Fruit fly (Drosophila melanogaster) whole organism, embryonic: ENCODE data around the gene Lerp.
A peak's percentile ranks its signal among the peaks of the same experiment; 100 is the strongest.

Experiments used
- Bgb ChIP-seq: fragments of 200-800 bp; sonication (Bioruptor generic); IDR thresholded peaks from 2 replicates; pipeline ENCODE4 v1.3.6; 2022; ENCODE audit warnings: missing biosample characterization, missing genetic modification characterization; ENCODE audit not compliant: partially characterized antibody
- CG10366 ChIP-seq: fragments of 200-800 bp; sonication (Bioruptor generic); IDR thresholded peaks from 2 replicates; pipeline ENCODE4 v1.3.6; 2022; ENCODE audit warnings: missing biosample characterization, missing genetic modification characterization
- CG11504 ChIP-seq: fragments of 200-800 bp; sonication (Bioruptor generic); optimal IDR thresholded peaks from 3 replicates; lab custom pipeline; 2019; ENCODE audit warnings: missing biosample characterization, mild to moderate bottlenecking, missing genetic modification characterization, moderate library complexity
- CG11560 ChIP-seq: fragments of 200-800 bp; sonication (Bioruptor generic); IDR thresholded peaks from 3 replicates; pipeline ENCODE4 v1.3.6; 2022; ENCODE audit warnings: missing biosample characterization, missing genetic modification characterization
- CG12155 ChIP-seq: fragments of 200-800 bp; sonication (Bioruptor generic); optimal IDR thresholded peaks from 3 replicates; lab custom pipeline; 2016; ENCODE audit warnings: missing biosample characterization, missing genetic modification characterization
- CG12942 ChIP-seq: fragments of 200-800 bp; sonication (Bioruptor generic); optimal IDR thresholded peaks from 3 replicates; lab custom pipeline; 2016; ENCODE audit warnings: missing biosample characterization, missing genetic modification characterization
- CG13296 ChIP-seq: fragments of 200-800 bp; sonication (Bioruptor generic); optimal IDR thresholded peaks from 3 replicates; lab custom pipeline; 2018; ENCODE audit warnings: missing biosample characterization, mild to moderate bottlenecking, missing genetic modification characterization
- CG15011 ChIP-seq: fragments of 200-800 bp; sonication (Bioruptor generic); optimal IDR thresholded peaks from 3 replicates; lab custom pipeline; 2018; ENCODE audit warnings: missing biosample characterization, mild to moderate bottlenecking, missing genetic modification characterization
- CG15269 ChIP-seq: fragments of 200-800 bp; sonication (Bioruptor generic); optimal IDR thresholded peaks from 2 replicates; lab custom pipeline; 2018; ENCODE audit warnings: missing biosample characterization, mild to moderate bottlenecking, missing genetic modification characterization, moderate library complexity
- CG17328 ChIP-seq: fragments of 200-800 bp; sonication (Bioruptor generic); IDR thresholded peaks from 2 replicates; pipeline ENCODE4 v1.3.6; 2022; ENCODE audit warnings: missing biosample characterization, missing genetic modification characterization
- CG30431 ChIP-seq: fragments of 200-800 bp; sonication (Bioruptor generic); optimal IDR thresholded peaks from 2 replicates; lab custom pipeline; 2017; ENCODE audit warnings: missing biosample characterization, missing genetic modification characterization
- CG31224 ChIP-seq: fragments of 200-800 bp; sonication (Bioruptor generic); IDR thresholded peaks from 2 replicates; pipeline ENCODE4 v1.3.6; 2022; ENCODE audit warnings: missing biosample characterization, missing genetic modification characterization
- CG43689 ChIP-seq: fragments of 200-800 bp; sonication (Bioruptor generic); IDR thresholded peaks from 2 replicates; pipeline ENCODE4 v1.3.6; 2022; ENCODE audit warnings: missing biosample characterization, missing genetic modification characterization
- CG5180 ChIP-seq: fragments of 200-800 bp; sonication (Bioruptor generic); optimal IDR thresholded peaks from 3 replicates; lab custom pipeline; 2017; ENCODE audit warnings: missing biosample characterization, missing genetic modification characterization, mild to moderate bottlenecking, moderate library complexity, missing genetic modification reagents
- CG6254 ChIP-seq: fragments of 200-800 bp; sonication (Bioruptor generic); optimal IDR thresholded peaks from 3 replicates; lab custom pipeline; 2017; ENCODE audit warnings: mild to moderate bottlenecking, missing biosample characterization, missing genetic modification reagents, missing genetic modification characterization
- CG8089 ChIP-seq: fragments of 200-800 bp; sonication (Bioruptor generic); optimal IDR thresholded peaks from 3 replicates; lab custom pipeline; 2016; ENCODE audit warnings: missing biosample characterization, missing genetic modification characterization
- CoRest ChIP-seq: fragments of 200-800 bp; sonication (Bioruptor generic); optimal IDR thresholded peaks from 3 replicates; lab custom pipeline; 2018; ENCODE audit warnings: missing biosample characterization, mild to moderate bottlenecking, missing genetic modification characterization, moderate library complexity
- D ChIP-seq, 2 experiments: fragments of 200-800 bp in 1 of 2; fragments of >200 bp in 1 of 2; sonication (Bioruptor generic) in 1 of 2; optimal IDR thresholded peaks; 2 replicates in 1 of 2; 3 replicates in 1 of 2; lab custom pipeline; 2017; ENCODE audit warnings: mild to moderate bottlenecking in 1 of 2, missing biosample characterization in 1 of 2, missing genetic modification characterization in 1 of 2, missing genetic modification reagents in 1 of 2
- Dp ChIP-seq: fragments of 200-800 bp; sonication (Bioruptor generic); optimal IDR thresholded peaks from 2 replicates; lab custom pipeline; 2018; ENCODE audit warnings: missing biosample characterization, mild to moderate bottlenecking, missing genetic modification characterization, moderate library complexity
- Drgx ChIP-seq: fragments of 200-800 bp; sonication (Bioruptor generic); IDR thresholded peaks from 2 replicates; pipeline ENCODE4 v1.3.6; 2022; ENCODE audit warnings: missing biosample characterization, missing genetic modification characterization
- E2f1 ChIP-seq: fragments of 200-800 bp; sonication (Bioruptor generic); IDR thresholded peaks from 2 replicates; pipeline ENCODE4 v1.3.6; 2022; ENCODE audit warnings: missing biosample characterization, missing genetic modification characterization
- Elba2 ChIP-seq: fragments of 200-800 bp; sonication (Bioruptor generic); optimal IDR thresholded peaks from 3 replicates; lab custom pipeline; 2016; ENCODE audit warnings: missing biosample characterization, missing genetic modification characterization
- HHEX ChIP-seq: fragments of 200-800 bp; sonication (Bioruptor generic); optimal IDR thresholded peaks from 3 replicates; lab custom pipeline; 2017; ENCODE audit warnings: missing biosample characterization, mild to moderate bottlenecking, missing genetic modification characterization, missing genetic modification reagents
- Med ChIP-seq: fragments of 200-800 bp; sonication (Bioruptor generic); peaks from one replicate; lab custom pipeline; 2016; ENCODE audit warnings: missing biosample characterization, missing genetic modification characterization, mild to moderate bottlenecking, inconsistent platforms, moderate library complexity
- Mes4 ChIP-seq: fragments of 200-800 bp; sonication (Bioruptor generic); optimal IDR thresholded peaks from 2 replicates; lab custom pipeline; 2016; ENCODE audit warnings: missing biosample characterization, missing genetic modification characterization
- Rx ChIP-seq: fragments of 200-800 bp; sonication (Bioruptor generic); IDR thresholded peaks from 2 replicates; pipeline ENCODE4 v1.3.6; 2022; ENCODE audit warnings: missing biosample characterization, missing genetic modification characterization
- Side ChIP-seq: fragments of 200-800 bp; sonication (Bioruptor generic); optimal IDR thresholded peaks from 2 replicates; lab custom pipeline; 2016; ENCODE audit warnings: missing biosample characterization, missing genetic modification characterization
- Vsx1 ChIP-seq: fragments of 200-800 bp; sonication (Bioruptor generic); optimal IDR thresholded peaks from 2 replicates; lab custom pipeline; 2017; ENCODE audit warnings: missing biosample characterization, mild to moderate bottlenecking, missing genetic modification characterization, missing genetic modification reagents
- ap ChIP-seq: fragments of 200-800 bp; sonication (Bioruptor generic); IDR thresholded peaks from 2 replicates; pipeline ENCODE4 v1.3.6; 2022; ENCODE audit warnings: missing biosample characterization, missing genetic modification characterization
- bowl ChIP-seq: fragments of 200-800 bp; sonication (Bioruptor generic); IDR thresholded peaks from 2 replicates; pipeline ENCODE4 v1.3.6; 2022; ENCODE audit warnings: missing biosample characterization, missing genetic modification characterization
- chinmo ChIP-seq: fragments of 200-800 bp; sonication (Bioruptor generic); IDR thresholded peaks from 4 replicates; pipeline ENCODE4 v1.3.6; 2022; ENCODE audit warnings: missing biosample characterization, missing genetic modification characterization; ENCODE audit not compliant: partially characterized antibody
- ci ChIP-seq: fragments of 200-800 bp; sonication (Bioruptor generic); IDR thresholded peaks from 3 replicates; pipeline ENCODE4 v1.3.6; 2022; ENCODE audit warnings: missing biosample characterization, missing genetic modification characterization
- dmrt11E ChIP-seq: fragments of 200-800 bp; sonication (Bioruptor generic); optimal IDR thresholded peaks from 3 replicates; lab custom pipeline; 2018; ENCODE audit warnings: missing biosample characterization, mild to moderate bottlenecking, missing genetic modification characterization, moderate library complexity
- fd64A ChIP-seq: fragments of 200-800 bp; sonication (Bioruptor generic); optimal IDR thresholded peaks from 3 replicates; lab custom pipeline; 2018; ENCODE audit warnings: missing biosample characterization, mild to moderate bottlenecking, missing genetic modification characterization
- insv ChIP-seq, 2 experiments: fragments of 200-800 bp; sonication (Bioruptor generic); optimal IDR thresholded peaks; 3 replicates each; lab custom pipeline; 2016 to 2018; ENCODE audit warnings: missing biosample characterization in 2 of 2, missing genetic modification characterization in 2 of 2
- jing ChIP-seq: fragments of 200-800 bp; sonication (Bioruptor generic); optimal IDR thresholded peaks from 2 replicates; lab custom pipeline; 2018; ENCODE audit warnings: missing biosample characterization, mild to moderate bottlenecking, missing genetic modification characterization
- ken ChIP-seq: fragments of 200-800 bp; sonication (Bioruptor generic); IDR thresholded peaks from 3 replicates; pipeline ENCODE4 v1.3.6; 2022; ENCODE audit warnings: missing biosample characterization, missing genetic modification characterization
- kni ChIP-seq: fragments of 200-800 bp; sonication (Bioruptor generic); optimal IDR thresholded peaks from 3 replicates; lab custom pipeline; 2017; ENCODE audit warnings: mild to moderate bottlenecking, missing biosample characterization, missing genetic modification reagents, missing genetic modification characterization
- org-1 ChIP-seq: fragments of 200-800 bp; sonication (Bioruptor generic); optimal IDR thresholded peaks from 2 replicates; lab custom pipeline; 2017; ENCODE audit warnings: missing biosample characterization, missing genetic modification characterization
- pb ChIP-seq: fragments of 200-800 bp; sonication (Bioruptor generic); optimal IDR thresholded peaks from 3 replicates; lab custom pipeline; 2016; ENCODE audit warnings: missing biosample characterization, missing genetic modification characterization
- peb ChIP-seq: fragments of 200-800 bp; sonication (Bioruptor generic); IDR thresholded peaks from 2 replicates; pipeline ENCODE4 v1.3.6; 2022; ENCODE audit warnings: missing biosample characterization, missing genetic modification characterization
- phol ChIP-seq: fragments of 200-800 bp; sonication (Bioruptor generic); optimal IDR thresholded peaks from 3 replicates; lab custom pipeline; 2018; ENCODE audit warnings: missing biosample characterization, mild to moderate bottlenecking, missing genetic modification characterization, moderate library complexity
- pzg ChIP-seq: fragments of 200-800 bp; sonication (Bioruptor generic); optimal IDR thresholded peaks from 3 replicates; lab custom pipeline; 2018; ENCODE audit warnings: missing biosample characterization, mild to moderate bottlenecking, missing genetic modification characterization, moderate library complexity
- ranshi ChIP-seq: fragments of 200-800 bp; sonication (Bioruptor generic); IDR thresholded peaks from 2 replicates; pipeline ENCODE4 v1.3.6; 2022; ENCODE audit warnings: missing biosample characterization, missing genetic modification characterization
- sens ChIP-seq: fragments of 200-800 bp; sonication (Bioruptor generic); peaks from one replicate; lab custom pipeline; 2016; ENCODE audit warnings: missing biosample characterization, missing genetic modification characterization
- slbo ChIP-seq: fragments of 200-800 bp; sonication (Bioruptor generic); IDR thresholded peaks from 2 replicates; pipeline ENCODE4 v1.3.6; 2022; ENCODE audit warnings: missing biosample characterization, missing genetic modification characterization
- stc ChIP-seq: fragments of 200-800 bp; sonication (Bioruptor generic); IDR thresholded peaks from 2 replicates; pipeline ENCODE4 v1.3.6; 2022; ENCODE audit warnings: missing biosample characterization, missing genetic modification characterization
- unpg ChIP-seq: fragments of 200-800 bp; sonication (Bioruptor generic); optimal IDR thresholded peaks from 3 replicates; lab custom pipeline; 2018; ENCODE audit warnings: missing biosample characterization, mild to moderate bottlenecking, missing genetic modification characterization, moderate library complexity
- wdn ChIP-seq: fragments of 200-800 bp; sonication (Bioruptor generic); IDR thresholded peaks from 2 replicates; pipeline ENCODE4 v1.3.6; 2022; ENCODE audit warnings: missing biosample characterization, missing genetic modification characterization

Gene Lerp

DNA sequence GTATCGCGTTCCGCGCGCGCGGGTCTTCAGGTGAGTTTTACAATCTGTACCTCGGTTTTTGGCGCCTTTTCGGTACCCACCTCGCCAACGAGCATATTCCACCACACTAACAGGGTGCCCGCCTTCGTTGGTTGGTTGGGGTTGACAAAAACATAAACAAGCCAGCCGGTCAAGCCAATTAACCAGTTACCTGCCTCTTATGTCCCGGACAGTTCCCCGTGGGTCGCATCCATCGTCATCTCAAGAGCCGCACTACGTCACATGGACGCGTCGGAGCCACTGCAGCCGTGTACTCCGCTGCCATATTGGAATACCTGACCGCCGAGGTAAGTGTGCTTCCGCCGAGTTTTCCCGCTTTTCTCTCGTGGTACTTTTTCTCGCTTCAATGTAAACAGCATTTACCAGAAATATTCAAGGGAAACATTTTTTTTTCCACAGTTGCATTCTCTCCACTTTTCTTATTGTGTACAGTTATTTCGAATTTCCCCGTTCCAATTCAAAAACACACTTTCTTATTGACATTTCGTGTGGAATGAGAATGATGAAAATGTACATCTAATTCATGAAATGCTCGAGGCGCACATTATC is 4.6 kb upstream of the Lerp start (continued):
- TF ChIP-seq CG6254 (peak; percentile 98), Side (GFP tag; lab: Kevin White, UChicago) (peak; percentile 30), CG15269 (tag; lab: Kevin White, UChicago) (no peak), wdn (GFP tag; lab: Robert Waterston, UW) (no peak), phol (tag; lab: Kevin White, UChicago) (peak; percentile 41), CG11504 (no peak), pb (peak; percentile 29), D (optimal IDR thresholded peaks at IDR 0.05; lab: Kevin White, UChicago) (no peak), D (GFP tag; optimal IDR thresholded peaks at IDR 0.05; lab: Kevin White, UChicago) (no peak), CG13296 (GFP tag; lab: Kevin White, UChicago) (no peak), Elba2 (GFP tag; lab: Kevin White, UChicago) (peak; percentile 82), CG31224 (GFP tag; lab: Robert Waterston, UW) (no peak), CG10366 (GFP tag; lab: Robert Waterston, UW) (peak; percentile 79), slbo (no peak), CG8089 (GFP tag; lab: Kevin White, UChicago) (no peak), stc (GFP tag; lab: Robert Waterston, UW) (peak; percentile 46; the same call in 1 of the 2 replicates), CG11560 (tag; lab: Robert Waterston, UW) (0 out of 3 replicates have a peak, but pooled peaks have one; percentile 9), fd64A (peak; percentile 15), CoRest (no peak), chinmo (GFP tag; lab: Robert Waterston, UW) (0 out of 4 replicates have a peak, but pooled peaks have one; percentile 5), unpg (GFP tag; lab: Kevin White, UChicago) (no peak), sens (GFP tag; lab: Kevin White, UChicago) (peak; percentile 79), ap (0 out of 2 replicates have a peak, but pooled peaks have one; percentile 10), peb (GFP tag; lab: Robert Waterston, UW) (no peak), CG12942 (GFP tag; lab: Kevin White, UChicago) (no peak), CG30431 (no peak), CG12155 (GFP tag; lab: Kevin White, UChicago) (no peak), CG15011 (no peak), pzg (GFP tag; lab: Kevin White, UChicago) (no peak), ci (peak; percentile 49; the same call in 1 of the 3 replicates), CG17328 (GFP tag; lab: Robert Waterston, UW) (0 out of 2 replicates have a peak, but pooled peaks have one; percentile 26), jing (GFP tag; lab: Kevin White, UChicago) (no peak), Mes4 (GFP tag; lab: Kevin White, UChicago) (peak; percentile 23), Vsx1 (GFP tag; lab: Kevin White, UChicago) (peak; percentile 33), insv (GFP tag; optimal IDR thresholded peaks at IDR 0.05; lab: Kevin White, UChicago) (peak in 1 of 2 experiments; percentile 49), Rx (GFP tag; lab: Robert Waterston, UW) (no peak), ranshi (GFP tag; lab: Robert Waterston, UW) (no peak), E2f1 (GFP tag; lab: Robert Waterston, UW) (peak; percentile 74; the same call in 1 of the 2 replicates), org-1 (GFP tag; lab: Kevin White, UChicago) (no peak), Bgb (0 out of 2 replicates have a peak, but pooled peaks have one; percentile 8), Med (GFP tag; lab: Kevin White, UChicago) (peak; percentile 87), CG43689 (GFP tag; lab: Robert Waterston, UW) (no peak), Drgx (GFP tag; lab: Robert Waterston, UW) (0 out of 2 replicates have a peak, but pooled peaks have one; percentile 9), dmrt11E (tag; lab: Kevin White, UChicago) (no peak), kni (GFP tag; lab: Kevin White, UChicago) (no peak), HHEX (GFP tag; lab: Kevin White, UChicago) (peak; percentile 36), bowl (GFP tag; lab: Robert Waterston, UW) (no peak), Dp (GFP tag; lab: Kevin White, UChicago) (peak; percentile 71), CG5180 (GFP tag; lab: Kevin White, UChicago) (peak; percentile 35), ken (GFP tag; lab: Robert Waterston, UW) (0 out of 3 replicates have a peak, but pooled peaks have one; percentile 38)
